Worm (Caenorhabditis elegans): ENCODE data around the gene tmed-13.

DNA sequence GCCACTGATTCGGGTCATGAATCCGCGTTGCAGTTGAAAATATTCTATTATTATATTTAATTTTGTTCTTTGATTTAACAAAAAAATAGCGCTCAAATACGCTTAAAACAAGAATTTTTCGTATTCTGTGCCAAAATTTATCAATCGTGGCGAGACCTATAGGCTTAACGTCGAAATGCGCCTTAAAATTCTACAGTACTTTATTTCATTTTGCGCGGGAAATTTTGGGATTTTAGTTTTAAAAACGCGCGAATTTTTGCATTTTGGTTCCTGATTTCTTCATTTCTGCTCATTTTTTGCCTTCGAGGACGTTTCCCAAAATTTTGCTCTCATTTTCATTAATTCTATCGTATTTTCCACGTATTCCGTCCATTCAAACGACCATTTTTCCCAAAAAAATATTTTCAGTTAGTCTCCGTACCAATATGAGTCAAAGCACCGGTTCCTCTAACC lies 50.0 kb downstream of the tmed-13 start, which contains the start of gene puf-11:
- TF ChIP-seq blmp-1 (tag; optimal IDR thresholded peaks at IDR 0.05) (no peak), nhr-76 (tag; optimal IDR thresholded peaks at IDR 0.05) (no peak), ztf-11 (tag; optimal IDR thresholded peaks at IDR 0.05) (no peak), snpc-4 (tag; optimal IDR thresholded peaks at IDR 0.05) (no peak), zip-8 (tag; optimal IDR thresholded peaks at IDR 0.05) (no peak), ham-2 (GFP tag; optimal IDR thresholded peaks at IDR 0.05) (no peak), elt-3 (tag; optimal IDR thresholded peaks at IDR 0.05) (no peak), mls-2 (tag; optimal IDR thresholded peaks at IDR 0.05) (no peak), lin-13 (tag; optimal IDR thresholded peaks at IDR 0.05) (no peak)

Data from whole organism, mixed stage, embryonic.